Worm (Caenorhabditis elegans) whole organism, L4 larva: ENCODE measurements around the gene F13H8.1.
A peak's percentile ranks its signal among the peaks of the same experiment; 100 is the strongest.

ENCODE experiments used
- F10B5.3 ChIP-seq: sonication (generic microtip); optimal IDR thresholded peaks from 2 replicates; lab custom pipeline; 2016; ENCODE audit warnings: mild to moderate bottlenecking, missing genetic modification characterization, missing compliant biosample characterization
- F37D6.2 ChIP-seq: sonication (generic microtip); optimal IDR thresholded peaks from 2 replicates; lab custom pipeline; 2016; ENCODE audit warnings: mild to moderate bottlenecking, missing genetic modification characterization, missing compliant biosample characterization
- F44E2.7 ChIP-seq: fragments of 200-800 bp; sonication (Bioruptor generic); IDR thresholded peaks from 2 replicates; pipeline ENCODE4 v2.1.2; 2022; ENCODE audit warnings: missing genetic modification characterization, missing compliant biosample characterization
- Y105C5A.15 ChIP-seq: fragments of 200-800 bp; sonication (Bioruptor generic); IDR thresholded peaks from 2 replicates; pipeline ENCODE4 v1.3.6; 2022; ENCODE audit warnings: missing genetic modification characterization, missing compliant biosample characterization
- Y5F2A.4 ChIP-seq: fragments of 200-800 bp; sonication (Bioruptor generic); optimal IDR thresholded peaks from 2 replicates; lab custom pipeline; 2018; ENCODE audit warnings: mild to moderate bottlenecking, missing genetic modification characterization, missing compliant biosample characterization
- Y75B8A.6 ChIP-seq: fragments of 200-800 bp; sonication (Bioruptor generic); IDR thresholded peaks from 2 replicates; pipeline ENCODE4 v1.3.6; 2022; ENCODE audit warnings: missing genetic modification reagents, missing genetic modification characterization, missing compliant biosample characterization
- ZK337.2 ChIP-seq: fragments of 200-800 bp; sonication (Bioruptor generic); IDR thresholded peaks from 2 replicates; pipeline ENCODE4 v1.3.6; 2022; ENCODE audit warnings: missing genetic modification reagents, missing genetic modification characterization, missing compliant biosample characterization
- ZK546.5 ChIP-seq, 2 experiments: sonication (generic microtip); optimal IDR thresholded peaks; 2 replicates each; lab custom pipeline; 2017; ENCODE audit warnings: missing biosample characterization in 2 of 2, missing genetic modification characterization in 2 of 2
- aha-1 ChIP-seq: fragments of 150-350 bp; peaks from one replicate; lab custom pipeline; 2014; ENCODE audit warnings: missing biosample characterization, missing genetic modification characterization
- aly-2 ChIP-seq: sonication (generic microtip); optimal IDR thresholded peaks from 2 replicates; lab custom pipeline; 2018; ENCODE audit warnings: missing biosample characterization, missing genetic modification characterization
- ama-1 ChIP-seq: fragments of 150-350 bp; optimal IDR thresholded peaks from 2 replicates; lab custom pipeline; 2014; ENCODE audit warnings: inconsistent platforms, mixed read lengths
- ceh-28 ChIP-seq: fragments of 150-350 bp; optimal IDR thresholded peaks from 2 replicates; lab custom pipeline; 2014; ENCODE audit warnings: missing biosample characterization, missing genetic modification reagents, missing genetic modification characterization
- cey-2 ChIP-seq: sonication (generic microtip); optimal IDR thresholded peaks from 3 replicates; lab custom pipeline; 2017; ENCODE audit warnings: missing genetic modification characterization, mild to moderate bottlenecking, missing compliant biosample characterization, antibody characterized with exemption, borderline replicate concordance; ENCODE audit not compliant: insufficient read depth
- ctbp-1 ChIP-seq: fragments of 200-800 bp; sonication (Bioruptor generic); IDR thresholded peaks from 2 replicates; pipeline ENCODE4 v1.3.6; 2022; ENCODE audit warnings: missing genetic modification reagents, missing genetic modification characterization, missing compliant biosample characterization
- daf-12 ChIP-seq: fragments of 150-350 bp; optimal IDR thresholded peaks from 2 replicates; lab custom pipeline; 2014; ENCODE audit warnings: missing biosample characterization, missing genetic modification reagents, missing genetic modification characterization
- daf-16 ChIP-seq, 3 experiments: sonication (generic microtip); optimal IDR thresholded peaks; 2 replicates each; lab custom pipeline; 2016 to 2017; ENCODE audit warnings: missing genetic modification characterization in 3 of 3, missing genetic modification reagents in 3 of 3, mild to moderate bottlenecking in 2 of 3, missing compliant biosample characterization in 2 of 3, missing biosample characterization in 1 of 3, moderate library complexity in 1 of 3
- daf-19 ChIP-seq: fragments of 200-800 bp; sonication (Bioruptor generic); conservative IDR thresholded peaks from 2 replicates; pipeline ENCODE4 v1.3.6; 2022; ENCODE audit warnings: missing genetic modification characterization, missing compliant biosample characterization
- dve-1 ChIP-seq: sonication (generic microtip); optimal IDR thresholded peaks from 2 replicates; lab custom pipeline; 2017; ENCODE audit warnings: antibody characterized with exemption, mild to moderate bottlenecking, missing genetic modification characterization, missing compliant biosample characterization; ENCODE audit not compliant: insufficient read depth
- fos-1 ChIP-seq: fragments of 150-350 bp; optimal IDR thresholded peaks from 2 replicates; lab custom pipeline; 2014; ENCODE audit warnings: missing biosample characterization, missing genetic modification characterization
- gei-8 ChIP-seq: fragments of 200-800 bp; sonication (Bioruptor generic); optimal IDR thresholded peaks from 2 replicates; lab custom pipeline; 2018; ENCODE audit warnings: mild to moderate bottlenecking, missing genetic modification characterization, missing compliant biosample characterization
- hmg-1.1 ChIP-seq: fragments of 200-800 bp; sonication (Bioruptor generic); IDR thresholded peaks from 2 replicates; pipeline ENCODE4 v1.3.6; 2022; ENCODE audit warnings: missing genetic modification reagents, missing genetic modification characterization, missing compliant biosample characterization
- lin-1 ChIP-seq: fragments of 200-800 bp; sonication (Bioruptor generic); IDR thresholded peaks from 2 replicates; pipeline ENCODE4 v1.3.6; 2022; ENCODE audit warnings: missing genetic modification reagents, missing genetic modification characterization, missing compliant biosample characterization
- lin-38 ChIP-seq: fragments of 200-800 bp; sonication (Bioruptor generic); IDR thresholded peaks from 2 replicates; pipeline ENCODE4 v1.3.6; 2022; ENCODE audit warnings: missing genetic modification reagents, missing genetic modification characterization, missing compliant biosample characterization
- lir-3 ChIP-seq: sonication (generic microtip); optimal IDR thresholded peaks from 2 replicates; lab custom pipeline; 2016; ENCODE audit warnings: mild to moderate bottlenecking, missing genetic modification characterization, missing compliant biosample characterization
- lsy-2 ChIP-seq, 2 experiments: fragments of 150-350 bp in 1 of 2; sonication (generic microtip) in 1 of 2; optimal IDR thresholded peaks; 2 replicates each; lab custom pipeline; 2014 to 2017; ENCODE audit warnings: missing biosample characterization in 2 of 2, missing genetic modification characterization in 2 of 2
- madf-5 ChIP-seq, 2 experiments: fragments of 200-800 bp; sonication (Bioruptor generic); IDR thresholded peaks; 2 replicates each; pipeline ENCODE4 v1.3.6; 2022; ENCODE audit warnings: missing compliant biosample characterization in 2 of 2, missing genetic modification characterization in 2 of 2
- mdl-1 ChIP-seq, 2 experiments: fragments of 150-350 bp in 1 of 2; sonication (generic microtip) in 1 of 2; optimal IDR thresholded peaks; 2 replicates each; lab custom pipeline; 2014 to 2017; ENCODE audit warnings: missing biosample characterization in 2 of 2, missing genetic modification characterization in 2 of 2
- mes-2 ChIP-seq: sonication (generic microtip); optimal IDR thresholded peaks from 2 replicates; lab custom pipeline; 2016; ENCODE audit warnings: missing genotype, mild to moderate bottlenecking, missing genetic modification characterization, missing compliant biosample characterization; ENCODE audit not compliant: poor library complexity, severe bottlenecking
- nhr-11 ChIP-seq: fragments of 150-350 bp; optimal IDR thresholded peaks from 2 replicates; lab custom pipeline; 2014; ENCODE audit warnings: missing biosample characterization, missing genetic modification characterization
- nhr-111 ChIP-seq: fragments of 200-800 bp; sonication (Bioruptor generic); optimal IDR thresholded peaks from 2 replicates; lab custom pipeline; 2018; ENCODE audit warnings: mild to moderate bottlenecking, missing genetic modification characterization, missing compliant biosample characterization
- nhr-237 ChIP-seq: sonication (generic microtip); optimal IDR thresholded peaks from 2 replicates; lab custom pipeline; 2017; ENCODE audit warnings: missing biosample characterization, missing genetic modification characterization
- nhr-25 ChIP-seq: sonication (generic microtip); optimal IDR thresholded peaks from 2 replicates; lab custom pipeline; 2017; ENCODE audit warnings: missing genetic modification characterization, mild to moderate bottlenecking, missing compliant biosample characterization, antibody characterized with exemption, moderate library complexity, borderline replicate concordance; ENCODE audit not compliant: insufficient read depth
- nhr-28 ChIP-seq: fragments of 150-350 bp; optimal IDR thresholded peaks from 2 replicates; lab custom pipeline; 2014; ENCODE audit warnings: missing biosample characterization, missing genetic modification characterization
- nhr-48 ChIP-seq: sonication (generic microtip); optimal IDR thresholded peaks from 2 replicates; lab custom pipeline; 2016; ENCODE audit warnings: mild to moderate bottlenecking, missing genetic modification characterization, missing compliant biosample characterization
- nhr-6 ChIP-seq: fragments of 150-350 bp; optimal IDR thresholded peaks from 2 replicates; lab custom pipeline; 2014; ENCODE audit warnings: missing biosample characterization, missing genetic modification characterization
- pqm-1 ChIP-seq: sonication (generic microtip); optimal IDR thresholded peaks from 2 replicates; lab custom pipeline; 2017; ENCODE audit warnings: missing biosample characterization, missing genetic modification characterization
- skn-1 ChIP-seq: fragments of 150-350 bp; optimal IDR thresholded peaks from 2 replicates; lab custom pipeline; 2014; ENCODE audit warnings: missing biosample characterization, missing genetic modification characterization
- unc-62 ChIP-seq, 3 experiments: fragments of 150-350 bp in 1 of 3; sonication (generic microtip); optimal IDR thresholded peaks in 2 of 3; peaks in 1 of 3; 1 replicate in 1 of 3; 2 replicates in 2 of 3; lab custom pipeline; 2014 to 2017; ENCODE audit warnings: missing biosample characterization in 3 of 3, missing genetic modification characterization in 3 of 3, missing genetic modification reagents in 3 of 3, missing genotype in 1 of 3
- zip-2 ChIP-seq: fragments of 150-350 bp; optimal IDR thresholded peaks from 2 replicates; lab custom pipeline; 2014; ENCODE audit warnings: missing biosample characterization, missing genetic modification characterization

The F13H8.1 gene

DNA sequence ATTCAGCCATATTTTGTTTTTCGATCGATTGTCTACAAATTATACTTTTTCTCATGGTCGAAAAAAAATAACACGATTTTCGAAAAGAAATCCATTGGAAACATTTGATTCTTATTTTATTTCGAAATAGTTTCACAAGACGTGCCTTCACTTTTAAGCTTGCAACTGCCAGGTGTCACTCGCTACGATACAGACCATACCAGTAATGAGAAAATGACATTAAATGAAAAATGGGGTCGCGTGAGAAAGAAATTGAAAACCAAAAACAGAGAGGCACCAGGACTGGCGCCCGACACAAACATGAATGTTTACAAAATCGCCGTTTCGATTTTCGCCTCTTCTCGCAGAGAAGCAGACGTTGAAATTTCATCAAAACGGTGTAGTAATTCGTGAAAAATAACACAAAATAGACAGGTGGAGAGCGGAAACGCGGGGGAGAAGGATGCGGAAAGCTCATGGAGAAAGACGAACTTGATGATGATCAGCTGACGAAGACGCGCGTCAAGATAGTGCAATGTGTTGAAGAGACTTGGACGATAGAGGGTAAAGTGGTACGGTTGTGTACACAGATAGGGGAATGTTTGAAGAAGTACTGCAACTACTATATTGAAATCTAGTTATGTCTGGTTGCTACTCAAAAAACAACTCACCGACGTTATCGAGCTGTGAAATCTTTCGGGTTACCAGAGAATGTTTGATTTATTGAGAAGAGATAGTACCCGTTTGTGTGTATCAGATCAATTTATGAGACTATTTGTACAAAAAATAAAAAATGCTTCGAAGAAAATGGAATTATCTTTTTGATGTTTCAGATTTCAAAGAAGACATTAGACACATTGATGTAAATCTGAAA, 46.9 kb upstream of the F13H8.1 start (continued):
- no peak for TF ChIP-seq gei-8 (GFP tag; lab: Kevin White, UChicago)
- TF ChIP-seq hmg-1.1 (GFP tag; lab: Robert Waterston, UW): peak; percentile 32; the same call in 1 of the 2 replicates
- TF ChIP-seq daf-16 (GFP tag; optimal IDR thresholded peaks at IDR 0.05; lab: Kevin White, UChicago): peak in 1 of 2 experiments; percentile 44
- peak; percentile 65 for TF ChIP-seq daf-16 (tag; optimal IDR thresholded peaks at IDR 0.05; lab: Kevin White, UChicago)
- TF ChIP-seq mdl-1 (tag; optimal IDR thresholded peaks at IDR 0.05; lab: Kevin White, UChicago): peak in 1 of 2 experiments; percentile 27
- no peak for TF ChIP-seq lin-38 (GFP tag; lab: Robert Waterston, UW)
- TF ChIP-seq Y75B8A.6 (GFP tag; lab: Robert Waterston, UW): no peak
- no peak for TF ChIP-seq madf-5 (GFP tag; IDR thresholded peaks at IDR 0.05; lab: Robert Waterston, UW)

DNA sequence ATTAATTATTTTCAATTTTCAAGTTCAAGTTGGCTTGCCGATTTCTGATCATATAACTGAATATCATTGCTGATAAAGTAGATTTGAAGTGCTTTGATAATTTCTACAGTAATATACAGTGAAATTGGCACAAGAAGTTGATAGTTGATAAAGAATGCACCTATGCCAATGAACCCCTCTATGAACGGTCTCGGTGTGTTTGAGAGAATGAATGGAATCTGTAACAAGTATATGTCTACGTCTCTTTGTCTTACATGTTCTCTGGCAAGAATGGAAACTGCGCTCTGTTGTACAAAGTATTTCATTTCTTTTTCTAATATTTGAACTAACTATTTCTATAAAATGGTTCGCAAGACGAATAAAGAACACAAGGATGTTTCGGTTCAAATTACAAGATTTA, 41.4 kb upstream of the F13H8.1 start, which contains the start of gene T24H7.8:
Gene T24H7.8, plus strand, starts transcription at position 301 of the 400 bp plus-strand sequence.
- no peak for TF ChIP-seq ama-1
- TF ChIP-seq ZK546.5 (tag; optimal IDR thresholded peaks at IDR 0.05; lab: Kevin White, UChicago): no peak
- TF ChIP-seq mes-2 (tag; lab: Kevin White, UChicago): no peak
- TF ChIP-seq F44E2.7: no peak
- no peak for TF ChIP-seq Y105C5A.15 (GFP tag; lab: Robert Waterston, UW)
- TF ChIP-seq nhr-48 (tag; lab: Kevin White, UChicago): no peak
- no peak for TF ChIP-seq skn-1 (tag; lab: Kevin White, UChicago)
- TF ChIP-seq ctbp-1 (GFP tag; lab: Robert Waterston, UW): no peak
- no peak for TF ChIP-seq dve-1 (tag; lab: Kevin White, UChicago)
- no peak for TF ChIP-seq fos-1 (tag; lab: Kevin White, UChicago)
- TF ChIP-seq cey-2 (tag; lab: Kevin White, UChicago): no peak
- TF ChIP-seq daf-16 (GFP tag; optimal IDR thresholded peaks at IDR 0.05; lab: Kevin White, UChicago): no peak
- no peak for TF ChIP-seq daf-16 (tag; optimal IDR thresholded peaks at IDR 0.05; lab: Kevin White, UChicago)
- no peak for TF ChIP-seq unc-62 (GFP tag; optimal IDR thresholded peaks at IDR 0.05 in 1 of 2; lab: Kevin White, UChicago)
- no peak for TF ChIP-seq unc-62 (tag; optimal IDR thresholded peaks at IDR 0.05; lab: Kevin White, UChicago)
- TF ChIP-seq nhr-237 (tag; lab: Kevin White, UChicago): no peak
- TF ChIP-seq nhr-111 (GFP tag; lab: Kevin White, UChicago): no peak
- TF ChIP-seq nhr-6 (tag; lab: Kevin White, UChicago): no peak
- no peak for TF ChIP-seq nhr-25 (tag; lab: Kevin White, UChicago)
- TF ChIP-seq aly-2 (tag; lab: Kevin White, UChicago): no peak
- no peak for TF ChIP-seq lin-1 (GFP tag; lab: Robert Waterston, UW)

DNA sequence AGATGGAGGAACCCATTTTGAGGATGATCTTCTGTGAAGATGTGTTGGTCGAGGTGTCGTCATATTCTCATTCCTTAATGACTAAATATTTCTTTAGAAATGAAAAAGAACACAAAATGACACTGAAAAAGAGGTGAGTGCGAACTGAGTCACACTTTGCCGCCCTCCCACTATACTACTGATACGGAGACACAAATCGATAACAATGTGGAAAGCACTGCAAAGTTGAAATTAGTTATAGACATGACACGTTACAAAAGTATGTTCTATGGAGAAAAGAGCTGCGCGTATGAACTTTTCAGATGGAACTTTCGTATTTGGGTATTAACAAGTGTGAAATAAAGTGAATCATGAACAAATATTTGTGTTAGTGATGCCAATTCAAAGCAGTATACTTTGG, 39.0 kb upstream of the F13H8.1 start, which contains the start of gene tat-4:
Gene tat-4, minus strand, starts transcription at position 117 of the 400 bp plus-strand sequence.
- TF ChIP-seq ceh-28 (tag; lab: Kevin White, UChicago): no peak
- TF ChIP-seq pqm-1: peak; percentile 89
- TF ChIP-seq ZK337.2 (GFP tag; lab: Robert Waterston, UW): no peak
- TF ChIP-seq F37D6.2 (tag; lab: Kevin White, UChicago): no peak
- no peak for TF ChIP-seq lir-3 (tag; lab: Kevin White, UChicago)
- no peak for TF ChIP-seq F10B5.3 (tag; lab: Kevin White, UChicago)
- TF ChIP-seq hmg-1.1 (GFP tag; lab: Robert Waterston, UW): no peak
- no peak for TF ChIP-seq zip-2 (tag; lab: Kevin White, UChicago)
- no peak for TF ChIP-seq lsy-2 (tag; optimal IDR thresholded peaks at IDR 0.05; lab: Kevin White, UChicago)
- TF ChIP-seq nhr-28 (tag; lab: Kevin White, UChicago): peak; percentile 81
- no peak for TF ChIP-seq daf-19 (GFP tag; lab: Robert Waterston, UW)
- peak; percentile 12 for TF ChIP-seq dve-1 (tag; lab: Kevin White, UChicago)
- TF ChIP-seq nhr-6 (tag; lab: Kevin White, UChicago): peak; percentile 24
- no peak for TF ChIP-seq F44E2.7
- peak; percentile 14 for TF ChIP-seq aha-1 (tag; lab: Kevin White, UChicago)
- TF ChIP-seq daf-12 (tag; lab: Kevin White, UChicago): no peak
- no peak for TF ChIP-seq Y5F2A.4 (GFP tag; lab: Kevin White, UChicago)
- TF ChIP-seq nhr-11 (tag; lab: Kevin White, UChicago): no peak
